Worm (Caenorhabditis elegans) whole organism, L2 larva: Measurements from ENCODE around the gene lin-45.

Experiments used
- C34F6.9 ChIP-seq: fragments of 150-350 bp; optimal IDR thresholded peaks from 2 replicates; lab custom pipeline; 2014; ENCODE audit warnings: missing biosample characterization, missing genetic modification characterization
- F13H6.1 ChIP-seq: sonication (generic microtip); optimal IDR thresholded peaks from 2 replicates; lab custom pipeline; 2016; ENCODE audit warnings: missing genetic modification characterization, missing compliant biosample characterization
- R02D3.7 ChIP-seq: fragments of 150-350 bp; optimal IDR thresholded peaks from 2 replicates; lab custom pipeline; 2014; ENCODE audit warnings: missing biosample characterization, missing genetic modification characterization
- Y55F3AM.14 ChIP-seq: fragments of 200-800 bp; sonication (Bioruptor generic); optimal IDR thresholded peaks from 2 replicates; lab custom pipeline; 2018; ENCODE audit warnings: mild to moderate bottlenecking, missing genetic modification characterization, missing compliant biosample characterization
- ZK546.5 ChIP-seq: sonication (generic microtip); optimal IDR thresholded peaks from 2 replicates; lab custom pipeline; 2017; ENCODE audit warnings: missing biosample characterization, missing genetic modification characterization
- alr-1 ChIP-seq: fragments of 150-350 bp; optimal IDR thresholded peaks from 2 replicates; lab custom pipeline; 2014; ENCODE audit warnings: missing biosample characterization, missing genetic modification characterization
- ama-1 ChIP-seq: fragments of 150-350 bp; optimal IDR thresholded peaks from 2 replicates; lab custom pipeline; 2018; ENCODE audit warnings: inconsistent platforms
- ceh-16 ChIP-seq: fragments of 150-350 bp; optimal IDR thresholded peaks from 2 replicates; lab custom pipeline; 2014; ENCODE audit warnings: missing biosample characterization, missing genetic modification characterization
- crh-2 ChIP-seq: sonication (generic microtip); optimal IDR thresholded peaks from 2 replicates; lab custom pipeline; 2017; ENCODE audit warnings: missing biosample characterization, missing genetic modification characterization
- dmd-4 ChIP-seq: sonication (generic microtip); optimal IDR thresholded peaks from 2 replicates; lab custom pipeline; 2017; ENCODE audit warnings: missing biosample characterization, missing genetic modification characterization
- egl-27 ChIP-seq: sonication (generic microtip); optimal IDR thresholded peaks from 3 replicates; lab custom pipeline; 2017; ENCODE audit warnings: missing biosample characterization, missing genetic modification reagents, missing genetic modification characterization
- elt-1 ChIP-seq: fragments of 150-350 bp; optimal IDR thresholded peaks from 2 replicates; lab custom pipeline; 2014; ENCODE audit warnings: missing biosample characterization, missing genetic modification characterization
- fos-1 ChIP-seq: fragments of 150-350 bp; optimal IDR thresholded peaks from 2 replicates; lab custom pipeline; 2014; ENCODE audit warnings: missing biosample characterization, missing genetic modification characterization
- gmeb-1 ChIP-seq: fragments of 150-350 bp; optimal IDR thresholded peaks from 2 replicates; lab custom pipeline; 2014; ENCODE audit warnings: missing biosample characterization, missing genetic modification characterization
- lin-11 ChIP-seq: fragments of 150-350 bp; sonication (generic microtip); optimal IDR thresholded peaks from 2 replicates; lab custom pipeline; 2014; ENCODE audit warnings: missing biosample characterization, missing genetic modification characterization, inconsistent platforms, mixed read lengths
- lin-13 ChIP-seq: fragments of 150-350 bp; optimal IDR thresholded peaks from 2 replicates; lab custom pipeline; 2014; ENCODE audit warnings: missing biosample characterization, missing genetic modification reagents, missing genetic modification characterization
- lin-39 ChIP-seq: fragments of 150-350 bp; optimal IDR thresholded peaks from 2 replicates; lab custom pipeline; 2014; ENCODE audit warnings: missing biosample characterization, missing genetic modification reagents, missing genetic modification characterization
- lsy-2 ChIP-seq, 2 experiments: fragments of 150-350 bp in 1 of 2; sonication (generic microtip) in 1 of 2; optimal IDR thresholded peaks; 2 replicates each; lab custom pipeline; 2014 to 2017; ENCODE audit warnings: missing biosample characterization in 2 of 2, missing genetic modification characterization in 2 of 2
- mbf-1 ChIP-seq: sonication (generic microtip); optimal IDR thresholded peaks from 2 replicates; lab custom pipeline; 2017; ENCODE audit warnings: missing biosample characterization, missing genetic modification characterization
- mdl-1 ChIP-seq, 2 experiments: fragments of 150-350 bp in 1 of 2; sonication (generic microtip) in 1 of 2; optimal IDR thresholded peaks; 2 replicates each; lab custom pipeline; 2017; ENCODE audit warnings: missing biosample characterization in 2 of 2, missing genetic modification characterization in 2 of 2
- nhr-11 ChIP-seq: fragments of 150-350 bp; optimal IDR thresholded peaks from 2 replicates; lab custom pipeline; 2014; ENCODE audit warnings: missing biosample characterization, missing genetic modification characterization
- nhr-129 ChIP-seq: fragments of 150-350 bp; optimal IDR thresholded peaks from 2 replicates; lab custom pipeline; 2014; ENCODE audit warnings: missing biosample characterization, missing genetic modification characterization
- nhr-237 ChIP-seq: fragments of 150-350 bp; optimal IDR thresholded peaks from 2 replicates; lab custom pipeline; 2014; ENCODE audit warnings: missing biosample characterization, missing genetic modification characterization
- nhr-25 ChIP-seq: fragments of 150-350 bp; sonication (generic microtip); optimal IDR thresholded peaks from 3 replicates; lab custom pipeline; 2014; ENCODE audit warnings: missing biosample characterization, missing genetic modification characterization
- nhr-6 ChIP-seq: fragments of 150-350 bp; optimal IDR thresholded peaks from 2 replicates; lab custom pipeline; 2014; ENCODE audit warnings: missing biosample characterization, missing genetic modification characterization
- peb-1 ChIP-seq: fragments of 150-350 bp; optimal IDR thresholded peaks from 2 replicates; lab custom pipeline; 2014; ENCODE audit warnings: missing biosample characterization, missing genetic modification characterization
- skn-1 ChIP-seq: sonication (generic microtip); optimal IDR thresholded peaks from 2 replicates; lab custom pipeline; 2017; ENCODE audit warnings: missing biosample characterization, missing genetic modification characterization
- sma-3 ChIP-seq: sonication (generic microtip); optimal IDR thresholded peaks from 2 replicates; lab custom pipeline; 2016; ENCODE audit warnings: missing genetic modification reagents, missing genetic modification characterization, missing compliant biosample characterization
- sma-9 ChIP-seq, 2 experiments: fragments of 150-350 bp in 1 of 2; sonication (generic microtip) in 1 of 2; optimal IDR thresholded peaks; 2 replicates each; lab custom pipeline; 2014 to 2016; ENCODE audit warnings: missing genetic modification characterization in 2 of 2, mild to moderate bottlenecking in 1 of 2, missing biosample characterization in 1 of 2, missing compliant biosample characterization in 1 of 2, missing genetic modification reagents in 1 of 2, moderate library complexity in 1 of 2
- snpc-4 ChIP-seq: fragments of 150-350 bp; optimal IDR thresholded peaks from 2 replicates; lab custom pipeline; 2014; ENCODE audit warnings: missing biosample characterization, missing genetic modification characterization
- unc-39 ChIP-seq: fragments of 150-350 bp; optimal IDR thresholded peaks from 2 replicates; lab custom pipeline; 2014; ENCODE audit warnings: missing biosample characterization, missing genetic modification characterization
- unc-62 ChIP-seq: fragments of 150-350 bp; optimal IDR thresholded peaks from 2 replicates; lab custom pipeline; 2014; ENCODE audit warnings: missing biosample characterization, missing genetic modification reagents, missing genetic modification characterization
- zag-1 ChIP-seq: fragments of 150-350 bp; optimal IDR thresholded peaks from 2 replicates; lab custom pipeline; 2014; ENCODE audit warnings: missing biosample characterization, missing genetic modification characterization
- ztf-11 ChIP-seq: sonication (generic microtip); optimal IDR thresholded peaks from 2 replicates; lab custom pipeline; 2017; ENCODE audit warnings: missing biosample characterization, missing genetic modification characterization

lin-45 gene

ce11 chrIV:6748491-6748890 lies at the start of gene lin-45:
Gene lin-45, minus strand, starts transcription at chrIV:6748572.
- TF ChIP-seq C34F6.9 (peak; percentile 36), nhr-129 (tag; lab: Kevin White, UChicago) (peak; percentile 69), unc-62 (no peak), sma-9 (GFP tag; optimal IDR thresholded peaks at IDR 0.05; lab: Kevin White, UChicago) (peak; percentile 28), sma-9 (tag; optimal IDR thresholded peaks at IDR 0.05; lab: Kevin White, UChicago) (no peak), lin-39 (no peak), F13H6.1 (peak; percentile 15)

ce11 chrIV:6795529-6795928 lies 47.2 kb upstream of the lin-45 start, which contains the start of the genes C17H12.3 and C17H12.12:
Gene C17H12.3, minus strand, starts transcription at chrIV:6795629.
Gene C17H12.12, plus strand, starts transcription at chrIV:6795924.
- TF ChIP-seq skn-1 (tag; lab: Kevin White, UChicago) (no peak), ZK546.5 (tag; lab: Kevin White, UChicago) (no peak), mdl-1 (tag; optimal IDR thresholded peaks at IDR 0.05; lab: Kevin White, UChicago) (no peak), mbf-1 (tag; lab: Kevin White, UChicago) (no peak), egl-27 (tag; lab: Kevin White, UChicago) (no peak), R02D3.7 (tag; lab: Kevin White, UChicago) (no peak), nhr-11 (no peak), dmd-4 (tag; lab: Kevin White, UChicago) (no peak), lin-39 (no peak), ama-1 (lab: Kevin White, UChicago) (no peak), nhr-237 (tag; lab: Kevin White, UChicago) (no peak), sma-3 (no peak), C34F6.9 (no peak), ceh-16 (no peak), alr-1 (no peak), unc-39 (no peak), crh-2 (tag; lab: Kevin White, UChicago) (no peak), lsy-2 (tag; optimal IDR thresholded peaks at IDR 0.05; lab: Kevin White, UChicago) (no peak)
- TF ChIP-seq, all 48 proteins: peak for 0

ce11 chrIV:6793310-6793966 lies 45.1 kb upstream of the lin-45 start:
- TF ChIP-seq mdl-1 (tag; optimal IDR thresholded peaks at IDR 0.05; lab: Kevin White, UChicago): no peak
- no peak for TF ChIP-seq peb-1 (tag; lab: Kevin White, UChicago)
- TF ChIP-seq nhr-25 (tag; lab: Kevin White, UChicago): no peak
- TF ChIP-seq R02D3.7 (tag; lab: Kevin White, UChicago): no peak
- no peak for TF ChIP-seq fos-1
- TF ChIP-seq zag-1 (tag; lab: Kevin White, UChicago): no peak
- no peak for TF ChIP-seq ceh-16
- TF ChIP-seq lin-39: no peak
- no peak for TF ChIP-seq F13H6.1
- no peak for TF ChIP-seq elt-1 (tag; lab: Kevin White, UChicago)
- TF ChIP-seq gmeb-1 (tag; lab: Kevin White, UChicago): no peak
- no peak for TF ChIP-seq ztf-11 (tag; lab: Kevin White, UChicago)

ce11 chrIV:6792380-6793309 lies 44.3 kb upstream of the lin-45 start:
- peak; percentile 43 for TF ChIP-seq nhr-6
- peak; percentile 28 for TF ChIP-seq sma-3
- peak; percentile 16 for TF ChIP-seq Y55F3AM.14 (GFP tag; lab: Kevin White, UChicago)
- TF ChIP-seq lin-39: no peak
- TF ChIP-seq gmeb-1 (tag; lab: Kevin White, UChicago): peak; percentile 35
- no peak for TF ChIP-seq lin-11 (tag; lab: Kevin White, UChicago)
- TF ChIP-seq fos-1: no peak
- peak; percentile 71 for TF ChIP-seq crh-2 (tag; lab: Kevin White, UChicago)
- TF ChIP-seq ZK546.5 (tag; lab: Kevin White, UChicago): no peak
- no peak for TF ChIP-seq nhr-25 (tag; lab: Kevin White, UChicago)
- peak; percentile 18 for TF ChIP-seq lin-13 (GFP tag; lab: Kevin White, UChicago)
- TF ChIP-seq sma-9 (GFP tag; optimal IDR thresholded peaks at IDR 0.05; lab: Kevin White, UChicago): peak; percentile 32
- TF ChIP-seq sma-9 (tag; optimal IDR thresholded peaks at IDR 0.05; lab: Kevin White, UChicago): no peak
- TF ChIP-seq ama-1 (lab: Kevin White, UChicago): no peak
- TF ChIP-seq snpc-4 (tag; lab: Kevin White, UChicago): peak; percentile 42
